Worm (Caenorhabditis elegans): ENCODE results near the gene C23G10.2.

The C23G10.2 gene

DNA sequence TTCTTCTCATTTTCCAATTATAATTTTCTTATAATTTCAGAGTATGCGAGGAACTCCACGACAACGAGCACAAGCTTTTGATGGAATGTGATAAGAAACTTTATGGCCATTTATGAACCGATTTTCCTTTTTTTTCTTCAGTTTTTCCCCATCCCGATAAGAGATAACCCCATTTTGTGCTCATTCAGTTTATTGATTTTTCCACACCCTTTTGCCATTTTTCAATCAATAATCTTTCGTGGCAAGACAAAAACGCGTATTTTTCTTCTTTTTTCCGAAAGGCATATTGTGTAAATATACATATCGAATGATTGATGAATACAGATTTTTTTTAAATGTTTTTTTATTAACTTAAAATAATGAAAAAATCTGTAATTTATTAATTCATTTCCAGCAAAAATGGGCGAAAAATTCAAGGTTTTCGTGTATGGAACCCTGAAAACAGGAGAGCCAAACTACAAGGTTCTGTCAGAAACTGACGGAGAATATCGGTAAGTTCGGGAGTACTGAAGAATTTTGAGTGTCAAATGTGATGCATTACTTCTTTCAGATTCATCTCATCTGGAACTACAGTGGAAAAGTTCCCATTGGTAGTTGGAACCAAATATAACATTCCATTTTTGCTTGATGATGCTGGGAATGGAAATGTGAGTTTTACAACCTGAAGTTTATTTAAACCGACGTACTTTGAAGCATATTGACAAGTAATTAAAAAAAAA lies 43.5 kb upstream of the C23G10.2 start, which contains the start of gene F42A10.9:
Gene F42A10.9, plus strand, starts transcription at position 321 of the 719 bp plus-strand sequence.
- TF ChIP-seq ekl-4 (GFP tag; IDR thresholded peaks at IDR 0.05) (peak; percentile 42; the same call in 1 of the 2 replicates), tlf-1 (GFP tag; optimal IDR thresholded peaks at IDR 0.05) (peak; percentile 47), lin-40 (tag; optimal IDR thresholded peaks at IDR 0.05) (peak; percentile 11), T07F8.4 (tag; optimal IDR thresholded peaks at IDR 0.05) (peak; percentile 9), B0261.1 (tag; optimal IDR thresholded peaks at IDR 0.05) (no peak), mcd-1 (GFP tag; IDR thresholded peaks at IDR 0.05) (no peak), somi-1 (GFP tag; optimal IDR thresholded peaks at IDR 0.05) (no peak), nfyb-1 (GFP tag; IDR thresholded peaks at IDR 0.05) (0 out of 2 replicates have a peak, but pooled peaks have one; percentile 46), F49E8.2 (tag; optimal IDR thresholded peaks at IDR 0.05; ENCODE audit: insufficient read depth) (no peak), hlh-26 (GFP tag; conservative IDR thresholded peaks at IDR 0.05) (no peak), repo-1 (tag; optimal IDR thresholded peaks at IDR 0.05) (peak; percentile 49), sdz-38 (tag; optimal IDR thresholded peaks at IDR 0.05) (no peak), madf-6 (GFP tag; IDR thresholded peaks at IDR 0.05) (no peak), B0019.2 (GFP tag; conservative IDR thresholded peaks at IDR 0.05) (no peak), ztf-18 (tag; optimal IDR thresholded peaks at IDR 0.05) (peak; percentile 20), B0035.1 (tag; optimal IDR thresholded peaks at IDR 0.05) (no peak), ama-1 (optimal IDR thresholded peaks at IDR 0.05) (peak; percentile 35), ama-1 (GFP tag; optimal IDR thresholded peaks at IDR 0.05) (peak in 1 of 2 experiments; percentile 2), F37B4.10 (GFP tag; IDR thresholded peaks at IDR 0.05) (no peak), nhr-120 (GFP tag; IDR thresholded peaks at IDR 0.05) (0 out of 2 replicates have a peak, but pooled peaks have one; percentile 42), ztf-3 (GFP tag; optimal IDR thresholded peaks at IDR 0.05) (no peak), snpc-4 (GFP tag; optimal IDR thresholded peaks at IDR 0.05) (no peak), snpc-4 (tag; optimal IDR thresholded peaks at IDR 0.05) (peak in 1 of 4 experiments; percentile 36), Y56A3A.18 (GFP tag; IDR thresholded peaks at IDR 0.05) (no peak), B0336.3 (GFP tag; IDR thresholded peaks at IDR 0.05) (no peak), F10E7.11 (tag; optimal IDR thresholded peaks at IDR 0.05) (no peak), pha-4 (tag; optimal IDR thresholded peaks at IDR 0.05) (no peak), ztf-26 (tag; optimal IDR thresholded peaks at IDR 0.05) (no peak), cebp-1 (GFP tag; IDR thresholded peaks at IDR 0.05) (no peak), cebp-1 (tag; optimal IDR thresholded peaks at IDR 0.05) (peak; percentile 59), F52B5.7 (tag; optimal IDR thresholded peaks at IDR 0.05) (peak; percentile 55), athp-1 (tag; optimal IDR thresholded peaks at IDR 0.05) (peak; percentile 59), ZK185.1 (tag; optimal IDR thresholded peaks at IDR 0.05; ENCODE audit: poor library complexity, severe bottlenecking) (peak; percentile 16), ztf-22 (GFP tag; optimal IDR thresholded peaks at IDR 0.05) (no peak), lsy-27 (tag; optimal IDR thresholded peaks at IDR 0.05; ENCODE audit: borderline replicate concordance, insufficient read depth) (no peak), chd-7 (tag; optimal IDR thresholded peaks at IDR 0.05) (no peak), him-1 (tag; optimal IDR thresholded peaks at IDR 0.05) (peak; percentile 5), pbrm-1 (GFP tag; IDR thresholded peaks at IDR 0.05) (peak; percentile 38; the same call in 1 of the 2 replicates), nhr-90 (tag; optimal IDR thresholded peaks at IDR 0.05) (no peak)

DNA sequence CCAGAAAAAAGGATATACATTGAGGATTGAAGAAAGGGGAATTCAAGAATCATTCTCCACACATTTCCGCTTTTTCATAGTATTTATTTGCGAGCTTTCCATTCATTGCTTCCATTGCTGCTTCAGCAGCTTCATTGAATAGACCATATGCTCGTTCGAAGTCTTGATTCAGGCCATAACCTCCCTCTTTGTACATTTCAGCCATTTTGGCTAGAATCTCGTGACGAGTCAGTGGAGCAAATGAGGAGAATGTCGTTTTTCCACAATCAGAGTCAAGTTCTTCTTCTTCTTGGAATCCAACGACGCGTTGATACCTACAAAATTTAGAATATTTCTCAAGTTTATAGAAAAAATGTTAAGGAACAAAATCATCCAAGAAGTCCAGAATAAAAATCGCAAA lies 42.6 kb upstream of the C23G10.2 start:
- TF ChIP-seq rec-8 (tag; optimal IDR thresholded peaks at IDR 0.05), result no peak
- TF ChIP-seq sdz-38 (tag; optimal IDR thresholded peaks at IDR 0.05), result no peak
- TF ChIP-seq cebp-2 (GFP tag; IDR thresholded peaks at IDR 0.05), result no peak
- TF ChIP-seq chd-7 (tag; optimal IDR thresholded peaks at IDR 0.05), result peak; percentile 7
- TF ChIP-seq K12H6.12 (tag; optimal IDR thresholded peaks at IDR 0.05), result no peak
- TF ChIP-seq repo-1 (tag; optimal IDR thresholded peaks at IDR 0.05), result no peak
- TF ChIP-seq unc-130 (GFP tag; optimal IDR thresholded peaks at IDR 0.05), result no peak
- peak; percentile 3 for TF ChIP-seq ztf-26 (tag; optimal IDR thresholded peaks at IDR 0.05)
- TF ChIP-seq ekl-4 (GFP tag; IDR thresholded peaks at IDR 0.05), result peak; percentile 9; the same call in 1 of the 2 replicates
- no peak for TF ChIP-seq snpc-3.4 (tag; optimal IDR thresholded peaks at IDR 0.05)
- no peak for TF ChIP-seq him-1 (tag; optimal IDR thresholded peaks at IDR 0.05)
- no peak for TF ChIP-seq efl-1 (GFP tag; optimal IDR thresholded peaks at IDR 0.05)
